Worm (Caenorhabditis elegans) whole organism, L4 larva: ENCODE results near the gene M70.2.
"Not testable (repeated sequence)": the region's sequence is repeated elsewhere in the genome, so short reads cannot be mapped to it uniquely, and the experiment has no call there.

Source experiments
- aly-2 ChIP-seq: sonication (generic microtip); optimal IDR thresholded peaks from 2 replicates; lab custom pipeline; 2018; ENCODE audit warnings: missing biosample characterization, missing genetic modification characterization
- ama-1 ChIP-seq: fragments of 150-350 bp; optimal IDR thresholded peaks from 2 replicates; lab custom pipeline; 2014; ENCODE audit warnings: inconsistent platforms, mixed read lengths
- ceh-32 ChIP-seq: sonication (generic microtip); optimal IDR thresholded peaks from 2 replicates; lab custom pipeline; 2016; ENCODE audit warnings: mild to moderate bottlenecking, missing genetic modification characterization, missing compliant biosample characterization; ENCODE audit not compliant: poor library complexity
- ceh-82 ChIP-seq: sonication (generic microtip); optimal IDR thresholded peaks from 2 replicates; lab custom pipeline; 2017; ENCODE audit warnings: missing biosample characterization, missing genetic modification characterization
- dmd-8 ChIP-seq: fragments of 200-800 bp; sonication (Bioruptor generic); IDR thresholded peaks from 2 replicates; pipeline ENCODE4 v1.3.6; 2022; ENCODE audit warnings: missing genetic modification characterization, missing compliant biosample characterization
- egl-27 ChIP-seq: sonication (generic microtip); optimal IDR thresholded peaks from 3 replicates; lab custom pipeline; 2017; ENCODE audit warnings: missing biosample characterization, missing genetic modification reagents, missing genetic modification characterization
- fos-1 ChIP-seq: fragments of 150-350 bp; optimal IDR thresholded peaks from 2 replicates; lab custom pipeline; 2014; ENCODE audit warnings: missing biosample characterization, missing genetic modification characterization
- lin-38 ChIP-seq: fragments of 200-800 bp; sonication (Bioruptor generic); IDR thresholded peaks from 2 replicates; pipeline ENCODE4 v1.3.6; 2022; ENCODE audit warnings: missing genetic modification reagents, missing genetic modification characterization, missing compliant biosample characterization
- lin-39 ChIP-seq: fragments of 150-350 bp; optimal IDR thresholded peaks from 2 replicates; lab custom pipeline; 2014; ENCODE audit warnings: missing biosample characterization, missing genetic modification reagents, missing genetic modification characterization
- nhr-11 ChIP-seq: fragments of 150-350 bp; optimal IDR thresholded peaks from 2 replicates; lab custom pipeline; 2014; ENCODE audit warnings: missing biosample characterization, missing genetic modification characterization
- nhr-237 ChIP-seq: sonication (generic microtip); optimal IDR thresholded peaks from 2 replicates; lab custom pipeline; 2017; ENCODE audit warnings: missing biosample characterization, missing genetic modification characterization
- skn-1 ChIP-seq: fragments of 150-350 bp; optimal IDR thresholded peaks from 2 replicates; lab custom pipeline; 2014; ENCODE audit warnings: missing biosample characterization, missing genetic modification characterization
- snpc-1.2 ChIP-seq: fragments of 200-800 bp; sonication (Bioruptor generic); IDR thresholded peaks from 2 replicates; pipeline ENCODE4 v1.3.6; 2022; ENCODE audit warnings: missing genetic modification reagents, missing genetic modification characterization, missing compliant biosample characterization
- tra-1 ChIP-seq: fragments of 200-800 bp; sonication (Bioruptor generic); IDR thresholded peaks from 2 replicates; pipeline ENCODE4 v1.3.6; 2022; ENCODE audit warnings: missing genetic modification reagents, missing genetic modification characterization, missing compliant biosample characterization

- TF ChIP-seq lin-38 (GFP tag; lab: Robert Waterston, UW); ama-1 (lab: Kevin White, UChicago); nhr-11 (tag; lab: Kevin White, UChicago); ceh-82; fos-1 (tag; lab: Kevin White, UChicago); snpc-1.2; dmd-8 (GFP tag; lab: Robert Waterston, UW); nhr-237 (tag; lab: Kevin White, UChicago); skn-1 (tag; lab: Kevin White, UChicago); aly-2 (tag; lab: Kevin White, UChicago); egl-27; tra-1 (GFP tag; lab: Robert Waterston, UW); ceh-32; lin-39 (tag; lab: Kevin White, UChicago): not testable (repeated sequence)
Observed at ce11 chrIV:2233222-2233621, 9.6 kb upstream of the M70.2 start.
